Worm (Caenorhabditis elegans) whole organism, late embryonic: Measurements from ENCODE around the gene C48B4.10.

ENCODE experiments used
- K02D7.2 ChIP-seq: sonication (generic microtip); optimal IDR thresholded peaks from 2 replicates; lab custom pipeline; 2017; ENCODE audit warnings: mild to moderate bottlenecking, missing genetic modification characterization, missing compliant biosample characterization
- ahr-1 ChIP-seq: sonication (generic microtip); optimal IDR thresholded peaks from 2 replicates; lab custom pipeline; 2016; ENCODE audit warnings: missing genetic modification characterization, missing compliant biosample characterization
- ceh-18 ChIP-seq: sonication (generic microtip); optimal IDR thresholded peaks from 2 replicates; lab custom pipeline; 2016; ENCODE audit warnings: missing genetic modification characterization, missing compliant biosample characterization
- ceh-19 ChIP-seq: fragments of 200-800 bp; sonication (Bioruptor generic); optimal IDR thresholded peaks from 2 replicates; lab custom pipeline; 2018; ENCODE audit warnings: mild to moderate bottlenecking, missing genetic modification characterization, missing compliant biosample characterization
- ceh-2 ChIP-seq: sonication (generic microtip); optimal IDR thresholded peaks from 2 replicates; lab custom pipeline; 2016; ENCODE audit warnings: missing genotype, missing genetic modification characterization, missing compliant biosample characterization
- ceh-22 ChIP-seq: sonication (generic microtip); optimal IDR thresholded peaks from 2 replicates; lab custom pipeline; 2017; ENCODE audit warnings: missing biosample characterization, missing genetic modification characterization
- ceh-24 ChIP-seq: sonication (generic microtip); optimal IDR thresholded peaks from 2 replicates; lab custom pipeline; 2016; ENCODE audit warnings: mild to moderate bottlenecking, missing genetic modification characterization, missing compliant biosample characterization
- ceh-31 ChIP-seq: sonication (generic microtip); optimal IDR thresholded peaks from 2 replicates; lab custom pipeline; 2016; ENCODE audit warnings: missing genetic modification characterization, missing compliant biosample characterization
- ceh-45 ChIP-seq: fragments of 200-800 bp; sonication (Bioruptor generic); IDR thresholded peaks from 2 replicates; pipeline ENCODE4 v1.3.6; 2022; ENCODE audit warnings: missing genetic modification reagents, missing genetic modification characterization, missing compliant biosample characterization
- ceh-48 ChIP-seq: sonication (generic microtip); optimal IDR thresholded peaks from 2 replicates; lab custom pipeline; 2016; ENCODE audit warnings: missing genetic modification characterization, inconsistent platforms, missing compliant biosample characterization
- ceh-9 ChIP-seq: sonication (generic microtip); optimal IDR thresholded peaks from 2 replicates; lab custom pipeline; 2016; ENCODE audit warnings: mild to moderate bottlenecking, missing genetic modification characterization, inconsistent platforms, missing compliant biosample characterization
- dmd-4 ChIP-seq: sonication (generic microtip); optimal IDR thresholded peaks from 2 replicates; lab custom pipeline; 2016; ENCODE audit warnings: borderline replicate concordance, missing genetic modification characterization, missing compliant biosample characterization
- elt-2 ChIP-seq: sonication (generic microtip); optimal IDR thresholded peaks from 2 replicates; lab custom pipeline; 2016; ENCODE audit warnings: missing genetic modification reagents, missing genetic modification characterization, missing compliant biosample characterization
- elt-4 ChIP-seq: sonication (generic microtip); optimal IDR thresholded peaks from 2 replicates; lab custom pipeline; 2016; ENCODE audit warnings: missing genetic modification characterization, missing compliant biosample characterization
- fax-1 ChIP-seq: sonication (generic microtip); optimal IDR thresholded peaks from 2 replicates; lab custom pipeline; 2016; ENCODE audit warnings: missing genotype, missing genetic modification characterization, missing compliant biosample characterization
- fkh-10 ChIP-seq: fragments of 150-350 bp; optimal IDR thresholded peaks from 2 replicates; lab custom pipeline; 2014; ENCODE audit warnings: missing biosample characterization, missing genetic modification reagents, missing genetic modification characterization
- gmeb-2 ChIP-seq: sonication (generic microtip); optimal IDR thresholded peaks from 2 replicates; lab custom pipeline; 2016; ENCODE audit warnings: missing genetic modification characterization, inconsistent platforms, missing compliant biosample characterization
- hlh-13 ChIP-seq: fragments of 200-800 bp; sonication (Bioruptor generic); optimal IDR thresholded peaks from 2 replicates; lab custom pipeline; 2018; ENCODE audit warnings: mild to moderate bottlenecking, missing genetic modification characterization, missing compliant biosample characterization
- hlh-8 ChIP-seq: sonication (generic microtip); optimal IDR thresholded peaks from 2 replicates; lab custom pipeline; 2016; ENCODE audit warnings: missing genotype, missing genetic modification characterization, missing compliant biosample characterization
- lin-11 ChIP-seq: fragments of 200-800 bp; sonication (Bioruptor generic); optimal IDR thresholded peaks from 2 replicates; lab custom pipeline; 2018; ENCODE audit warnings: mild to moderate bottlenecking, missing genetic modification characterization, missing compliant biosample characterization
- mec-3 ChIP-seq: sonication (generic microtip); optimal IDR thresholded peaks from 2 replicates; lab custom pipeline; 2016; ENCODE audit warnings: borderline replicate concordance, missing genetic modification characterization, missing compliant biosample characterization
- nhr-232 ChIP-seq: sonication (generic microtip); optimal IDR thresholded peaks from 2 replicates; lab custom pipeline; 2016; ENCODE audit warnings: missing genetic modification characterization, missing compliant biosample characterization
- pha-4 ChIP-seq: fragments of 150-350 bp; optimal IDR thresholded peaks from 2 replicates; lab custom pipeline; 2018; ENCODE audit warnings: missing biosample characterization, missing genetic modification reagents, missing genetic modification characterization
- pqm-1 ChIP-seq: sonication (generic microtip); optimal IDR thresholded peaks from 2 replicates; lab custom pipeline; 2016; ENCODE audit warnings: missing genetic modification characterization, missing compliant biosample characterization
- rnt-1 ChIP-seq: sonication (generic microtip); optimal IDR thresholded peaks from 2 replicates; lab custom pipeline; 2016; ENCODE audit warnings: missing genetic modification characterization, missing compliant biosample characterization
- sdc-2 ChIP-seq: sonication (generic microtip); optimal IDR thresholded peaks from 2 replicates; lab custom pipeline; 2016; ENCODE audit warnings: missing genotype, missing genetic modification characterization, missing compliant biosample characterization
- sox-2 ChIP-seq: fragments of 200-800 bp; sonication (Bioruptor generic); IDR thresholded peaks from 2 replicates; pipeline ENCODE4 v1.3.6; 2022; ENCODE audit warnings: missing genetic modification reagents, missing genetic modification characterization, missing compliant biosample characterization
- sox-4 ChIP-seq: sonication (generic microtip); optimal IDR thresholded peaks from 2 replicates; lab custom pipeline; 2017; ENCODE audit warnings: mild to moderate bottlenecking, missing genetic modification characterization, inconsistent platforms, missing compliant biosample characterization
- syd-9 ChIP-seq: sonication (generic microtip); optimal IDR thresholded peaks from 2 replicates; lab custom pipeline; 2016; ENCODE audit warnings: mild to moderate bottlenecking, missing genetic modification characterization, moderate library complexity, missing compliant biosample characterization
- tbx-2 ChIP-seq: sonication (generic microtip); optimal IDR thresholded peaks from 2 replicates; lab custom pipeline; 2016; ENCODE audit warnings: missing genetic modification characterization, missing compliant biosample characterization
- tbx-7 ChIP-seq: sonication (generic microtip); optimal IDR thresholded peaks from 2 replicates; lab custom pipeline; 2016; ENCODE audit warnings: missing genotype, missing genetic modification characterization, missing compliant biosample characterization
- unc-3 ChIP-seq, 2 experiments: fragments of 200-800 bp in 1 of 2; sonication (Bioruptor generic) in 1 of 2; sonication (generic microtip) in 1 of 2; conservative IDR thresholded peaks in 1 of 2; optimal IDR thresholded peaks in 1 of 2; 2 replicates each; pipeline versions ENCODE4 v1.3.6 to Lab custom; 2016 to 2022; ENCODE audit warnings: missing compliant biosample characterization in 2 of 2, missing genetic modification characterization in 2 of 2, missing genetic modification reagents in 1 of 2
- unc-42 ChIP-seq: sonication (generic microtip); optimal IDR thresholded peaks from 2 replicates; lab custom pipeline; 2016; ENCODE audit warnings: missing genotype, missing genetic modification characterization, missing compliant biosample characterization
- unc-55 ChIP-seq: sonication (generic microtip); optimal IDR thresholded peaks from 2 replicates; lab custom pipeline; 2017; ENCODE audit warnings: missing biosample characterization, missing genetic modification reagents, missing genetic modification characterization
- unc-86 ChIP-seq: sonication (generic microtip); optimal IDR thresholded peaks from 2 replicates; lab custom pipeline; 2016; ENCODE audit warnings: missing genetic modification characterization, missing compliant biosample characterization
- zip-5 ChIP-seq: sonication (generic microtip); optimal IDR thresholded peaks from 2 replicates; lab custom pipeline; 2016; ENCODE audit warnings: missing genetic modification characterization, missing compliant biosample characterization
- ztf-16 ChIP-seq: sonication (generic microtip); optimal IDR thresholded peaks from 2 replicates; lab custom pipeline; 2017; ENCODE audit warnings: missing genetic modification characterization, missing compliant biosample characterization

The C48B4.10 gene

DNA sequence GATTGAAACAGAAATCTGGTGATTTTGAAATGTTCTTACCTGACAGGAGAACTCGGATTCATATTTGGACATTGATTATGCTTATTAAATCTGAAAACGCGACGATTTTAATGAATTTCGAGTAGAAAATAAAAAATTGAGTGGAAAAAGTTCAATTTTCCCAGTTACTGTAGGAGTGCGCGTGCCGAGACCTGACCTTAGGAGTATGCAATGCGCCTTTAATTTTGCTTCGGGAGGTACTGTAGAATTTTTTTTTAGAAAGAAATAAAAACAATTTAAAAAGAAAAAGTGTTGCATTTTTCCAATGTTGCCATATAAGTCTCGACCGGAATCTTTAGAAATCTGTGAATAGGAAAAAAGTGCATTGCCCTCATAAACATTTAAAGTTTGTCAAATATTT is 1.7 kb upstream of the C48B4.10 start, which contains the start of gene C48B4.11:
TSS of gene C48B4.11 (minus strand) at position 143 of the 400 bp plus-strand sequence.
- TF ChIP-seq ceh-19, result no peak
- no peak for TF ChIP-seq ceh-45 (GFP tag; lab: Robert Waterston, UW)
- TF ChIP-seq ceh-2 (tag; lab: Kevin White, UChicago), result no peak
- no peak for TF ChIP-seq ceh-31 (tag; lab: Kevin White, UChicago)
- no peak for TF ChIP-seq sdc-2 (tag; lab: Kevin White, UChicago)
- no peak for TF ChIP-seq elt-2 (tag; lab: Kevin White, UChicago)
- TF ChIP-seq hlh-13 (GFP tag; lab: Kevin White, UChicago), result no peak
- no peak for TF ChIP-seq tbx-2 (tag; lab: Kevin White, UChicago)
- no peak for TF ChIP-seq hlh-8
- TF ChIP-seq, all 69 proteins: peak for 0

- no peak for TF ChIP-seq zip-5 (tag; lab: Kevin White, UChicago)
- no peak for TF ChIP-seq elt-4 (tag; lab: Kevin White, UChicago)
- no peak for TF ChIP-seq sox-2 (GFP tag; lab: Robert Waterston, UW)
- no peak for TF ChIP-seq ceh-22 (tag; lab: Kevin White, UChicago)
- no peak for TF ChIP-seq ceh-19
- no peak for TF ChIP-seq pqm-1 (tag; lab: Kevin White, UChicago)
- TF ChIP-seq ceh-18, result no peak
- TF ChIP-seq unc-42 (tag; lab: Kevin White, UChicago), result no peak
Observed at ce11 chrIII:9563235-9563634, 1.1 kb downstream of the C48B4.10 start, which contains the start of gene C48B4.9. Gene C48B4.9, minus strand, starts transcription at chrIII:9563335.

- TF ChIP-seq sdc-2 (tag; lab: Kevin White, UChicago) (no peak), pha-4 (tag; lab: Kevin White, UChicago) (no peak), gmeb-2 (tag; lab: Kevin White, UChicago) (no peak), ceh-48 (tag; lab: Kevin White, UChicago) (no peak), ceh-45 (GFP tag; lab: Robert Waterston, UW) (no peak), dmd-4 (tag; lab: Kevin White, UChicago) (no peak)
Observed at ce11 chrIII:9561158-9561557, 3.2 kb downstream of the C48B4.10 start, which contains the start of gene C48B4.8. Gene C48B4.8, minus strand, starts transcription at chrIII:9561258.

DNA sequence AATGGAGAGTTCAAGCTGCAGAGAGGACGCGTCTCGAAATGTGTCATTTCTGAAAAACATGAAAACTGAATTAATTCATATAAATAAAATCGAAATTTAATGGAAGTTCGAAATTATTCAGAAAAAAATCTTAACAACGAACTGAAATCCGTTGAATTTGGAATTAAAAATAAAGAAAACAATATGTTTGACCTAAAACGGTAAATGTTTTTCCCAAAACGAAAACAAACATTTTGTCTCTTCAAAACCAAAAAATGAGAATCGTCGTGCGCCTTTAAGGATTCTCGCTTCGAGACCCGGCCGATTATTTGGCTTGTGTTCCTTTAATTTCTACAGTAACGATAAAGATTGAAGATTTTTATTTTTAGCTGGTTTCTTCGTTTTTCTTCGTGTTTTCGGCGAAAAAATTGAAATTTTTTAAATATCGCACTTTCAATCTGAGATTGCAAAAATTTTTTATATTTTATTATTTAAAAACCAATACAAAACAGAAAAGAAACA is 4.9 kb downstream of the C48B4.10 start, which contains the start of gene C48B4.7:
TSS of gene C48B4.7 (minus strand) at position 51 of the 501 bp plus-strand sequence.
- no peak for TF ChIP-seq pha-4 (tag; lab: Kevin White, UChicago)

DNA sequence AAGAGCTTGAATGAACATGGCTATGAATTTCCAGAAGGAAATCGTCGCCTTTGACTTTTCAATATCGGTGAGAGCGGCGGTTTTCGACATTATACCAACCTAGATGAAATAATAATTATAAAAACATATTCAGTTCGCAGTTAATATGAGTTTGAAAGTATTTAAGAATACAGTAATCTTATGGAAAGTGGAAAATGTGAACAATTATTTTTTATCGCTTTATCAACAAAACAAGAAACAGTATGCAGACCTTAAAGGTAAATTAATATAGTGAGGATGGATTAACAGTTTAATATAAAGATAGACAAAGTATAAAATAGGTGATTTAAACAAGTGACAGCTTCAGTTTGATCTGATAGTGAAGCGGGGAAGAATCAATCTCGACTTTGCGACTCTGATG is 5.8 kb downstream of the C48B4.10 start, which contains the start of gene C48B4.6:
TSS of gene C48B4.6 (minus strand) at position 101 of the 400 bp plus-strand sequence.
- no peak for TF ChIP-seq ceh-9

ce11 chrIII:9556300-9556699 is 8.0 kb downstream of the C48B4.10 start, which contains the start of gene ZK1098.11:
Gene ZK1098.11, plus strand, starts transcription at chrIII:9556600.
- no peak for TF ChIP-seq ceh-2 (tag; lab: Kevin White, UChicago)
- no peak for TF ChIP-seq K02D7.2 (tag; lab: Kevin White, UChicago)
- TF ChIP-seq ceh-24 (tag; lab: Kevin White, UChicago), result no peak
- TF ChIP-seq tbx-7 (tag; lab: Kevin White, UChicago), result no peak
- no peak for TF ChIP-seq fax-1 (tag; lab: Kevin White, UChicago)
- no peak for TF ChIP-seq pqm-1 (tag; lab: Kevin White, UChicago)
- no peak for TF ChIP-seq tbx-2 (tag; lab: Kevin White, UChicago)
- no peak for TF ChIP-seq mec-3 (tag; lab: Kevin White, UChicago)

- TF ChIP-seq unc-3 (GFP tag; conservative IDR thresholded peaks at IDR 0.05; lab: Robert Waterston, UW), result no peak
- TF ChIP-seq unc-3 (tag; optimal IDR thresholded peaks at IDR 0.05; lab: Kevin White, UChicago), result no peak
- TF ChIP-seq ceh-18, result peak; percentile 58
- no peak for TF ChIP-seq fkh-10 (GFP tag; lab: Kevin White, UChicago)
- peak; percentile 74 for TF ChIP-seq tbx-2 (tag; lab: Kevin White, UChicago)
- no peak for TF ChIP-seq nhr-232
- TF ChIP-seq sox-4 (tag; lab: Kevin White, UChicago), result no peak
- TF ChIP-seq ceh-48 (tag; lab: Kevin White, UChicago), result peak; percentile 99
- peak; percentile 36 for TF ChIP-seq rnt-1 (tag; lab: Kevin White, UChicago)
- TF ChIP-seq unc-55 (GFP tag; lab: Kevin White, UChicago), result peak; percentile 90
- peak; percentile 56 for TF ChIP-seq ztf-16 (tag; lab: Kevin White, UChicago)
- no peak for TF ChIP-seq sox-2 (GFP tag; lab: Robert Waterston, UW)
- TF ChIP-seq ahr-1 (tag; lab: Kevin White, UChicago), result no peak
- no peak for TF ChIP-seq syd-9 (tag; lab: Kevin White, UChicago)
- no peak for TF ChIP-seq lin-11 (tag; lab: Kevin White, UChicago)
- peak; percentile 84 for TF ChIP-seq ceh-31 (tag; lab: Kevin White, UChicago)
- no peak for TF ChIP-seq ceh-9
- TF ChIP-seq unc-86 (tag; lab: Kevin White, UChicago), result peak; percentile 0
Observed at ce11 chrIII:9546016-9546659, 18.2 kb downstream of the C48B4.10 start, which contains the start of gene unc-16. Gene unc-16, plus strand, starts transcription at chrIII:9546258.
